Worm (Caenorhabditis elegans): ENCODE data around the gene glb-3.

The glb-3 gene

DNA sequence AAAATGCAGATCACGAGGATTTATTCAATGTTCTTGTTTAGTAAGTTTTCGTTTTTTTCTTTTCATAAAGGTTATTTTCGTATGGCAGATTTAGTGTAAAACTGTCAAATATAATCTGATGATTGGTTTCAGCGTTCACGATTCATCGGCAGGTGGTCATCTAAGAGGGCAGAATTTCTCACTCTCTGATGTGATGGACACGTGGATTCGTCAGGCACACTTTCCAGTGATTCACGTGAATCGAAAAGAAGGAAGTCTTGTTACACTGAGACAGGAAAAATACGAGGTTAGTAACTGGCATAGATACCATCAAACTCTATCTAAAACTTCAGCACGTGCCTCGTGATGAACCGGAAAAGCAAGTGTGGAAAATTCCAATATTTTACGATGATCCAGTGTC is 39.7 kb upstream of the glb-3 start (continued):
- TF ChIP-seq elt-3 (tag; optimal IDR thresholded peaks at IDR 0.05) = peak in 1 of 6 experiments; percentile 28
- no peak for TF ChIP-seq hlh-17 (GFP tag; optimal IDR thresholded peaks at IDR 0.05; ENCODE audit: borderline replicate concordance)
- no peak for TF ChIP-seq unc-130 (tag; optimal IDR thresholded peaks at IDR 0.05)
- no peak for TF ChIP-seq C04F5.9 (tag; optimal IDR thresholded peaks at IDR 0.05)
- no peak for TF ChIP-seq skn-1 (tag; optimal IDR thresholded peaks at IDR 0.05)
- peak; percentile 26 for TF ChIP-seq nhr-20 (tag; optimal IDR thresholded peaks at IDR 0.05)
- peak; percentile 24 for TF ChIP-seq tbx-2 (tag; optimal IDR thresholded peaks at IDR 0.05)
- TF ChIP-seq grh-1 (GFP tag; IDR thresholded peaks at IDR 0.05) = no peak
- no peak for TF ChIP-seq xbp-1 (tag; optimal IDR thresholded peaks at IDR 0.05)
- no peak for TF ChIP-seq Y116A8C.19 (tag; optimal IDR thresholded peaks at IDR 0.05; ENCODE audit: borderline replicate concordance)
- TF ChIP-seq ceh-88 (GFP tag; IDR thresholded peaks at IDR 0.05) = no peak
- no peak for TF ChIP-seq pqm-1 (tag; optimal IDR thresholded peaks at IDR 0.05)
- TF ChIP-seq C16A3.4 (tag; optimal IDR thresholded peaks at IDR 0.05) = no peak
- no peak for TF ChIP-seq vab-15 (tag; optimal IDR thresholded peaks at IDR 0.05)
- TF ChIP-seq ets-5 (GFP tag; IDR thresholded peaks at IDR 0.05) = no peak
- TF ChIP-seq nhr-71 (tag; optimal IDR thresholded peaks at IDR 0.05) = peak; percentile 3
- peak; percentile 81 for TF ChIP-seq nhr-85 (tag)
- no peak for TF ChIP-seq sox-4 (tag; optimal IDR thresholded peaks at IDR 0.05)
- no peak for TF ChIP-seq lsy-2 (tag; optimal IDR thresholded peaks at IDR 0.05)
- TF ChIP-seq ceh-90 (tag; optimal IDR thresholded peaks at IDR 0.05) = no peak
- no peak for TF ChIP-seq lin-15B (tag; optimal IDR thresholded peaks at IDR 0.05)
- TF ChIP-seq lin-14 (GFP tag; optimal IDR thresholded peaks at IDR 0.05) = peak; percentile 57
- TF ChIP-seq ceh-82 (tag; optimal IDR thresholded peaks at IDR 0.05) = no peak
- no peak for TF ChIP-seq sptf-1 (tag; optimal IDR thresholded peaks at IDR 0.05)
- no peak for TF ChIP-seq zip-4 (GFP tag; optimal IDR thresholded peaks at IDR 0.05)
- TF ChIP-seq nhr-77 (tag; optimal IDR thresholded peaks at IDR 0.05) = no peak
- TF ChIP-seq nhr-76 (tag; optimal IDR thresholded peaks at IDR 0.05) = no peak
- TF ChIP-seq unc-30 (tag; optimal IDR thresholded peaks at IDR 0.05) = no peak
- TF ChIP-seq lin-35 (GFP tag; optimal IDR thresholded peaks at IDR 0.05) = peak in 1 of 2 experiments; percentile 29

DNA sequence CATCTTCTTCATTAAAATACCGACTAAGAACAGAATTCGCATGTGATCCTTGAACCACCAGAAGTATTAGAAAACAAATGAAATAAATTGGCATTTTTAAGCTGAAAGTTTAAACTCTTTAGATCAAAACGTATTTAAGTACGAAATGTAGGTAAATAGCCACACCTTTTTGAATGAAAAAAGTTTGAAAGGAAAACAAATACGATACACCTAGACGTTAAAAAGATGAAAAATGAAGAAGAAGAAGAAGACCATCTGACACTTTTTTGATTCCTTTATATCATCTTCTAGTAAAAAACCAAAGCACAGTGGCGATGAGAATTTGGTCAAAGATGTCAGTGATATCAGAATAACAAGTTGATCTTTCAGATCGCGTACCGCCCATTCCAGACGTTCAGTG is 38.5 kb upstream of the glb-3 start, which contains the start of gene Y42A5A.3:
TSS of gene Y42A5A.3 (minus strand) at position 101 of the 400 bp plus-strand sequence.
- TF ChIP-seq ceh-90 (tag; optimal IDR thresholded peaks at IDR 0.05) (no peak), elt-3 (tag; optimal IDR thresholded peaks at IDR 0.05) (peak in 1 of 6 experiments; percentile 21), blmp-1 (tag; optimal IDR thresholded peaks at IDR 0.05) (peak; percentile 5)

DNA sequence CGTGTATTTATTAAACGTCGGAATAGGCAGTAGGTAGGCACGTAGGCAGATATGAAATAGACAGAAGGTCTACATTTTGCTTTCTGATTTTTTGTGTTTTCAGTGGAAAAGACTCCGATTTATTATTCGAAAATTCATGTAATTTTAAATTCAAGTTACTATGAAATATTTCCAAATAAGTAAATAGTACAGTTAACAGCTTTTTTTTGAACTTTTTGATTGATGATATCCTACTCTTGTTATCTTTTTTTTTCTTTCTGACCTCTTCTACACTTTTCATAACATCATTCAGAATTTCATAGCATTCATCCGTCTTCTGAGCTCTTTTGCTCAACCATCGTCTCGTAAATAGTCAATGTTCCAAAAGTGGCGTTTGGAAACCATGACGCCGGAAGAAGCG is 35.8 kb upstream of the glb-3 start, which contains the start of gene cdkl-1:
TSS of gene cdkl-1 (plus strand) at position 301 of the 400 bp plus-strand sequence.
- TF ChIP-seq nhr-47 (tag; optimal IDR thresholded peaks at IDR 0.05) (no peak), mdl-1 (tag; optimal IDR thresholded peaks at IDR 0.05) (no peak), jun-1 (tag; optimal IDR thresholded peaks at IDR 0.05) (no peak), swsn-7 (tag; optimal IDR thresholded peaks at IDR 0.05) (no peak), tbx-2 (tag; optimal IDR thresholded peaks at IDR 0.05) (no peak), mab-9 (GFP tag; IDR thresholded peaks at IDR 0.05) (no peak), nhr-20 (tag; optimal IDR thresholded peaks at IDR 0.05) (no peak), efl-3 (GFP tag; optimal IDR thresholded peaks at IDR 0.05) (no peak), ztf-11 (tag; optimal IDR thresholded peaks at IDR 0.05) (no peak), dsc-1 (tag; optimal IDR thresholded peaks at IDR 0.05) (no peak), ceh-8 (GFP tag; optimal IDR thresholded peaks at IDR 0.05) (no peak), xbp-1 (tag; optimal IDR thresholded peaks at IDR 0.05) (no peak), unc-86 (tag; optimal IDR thresholded peaks at IDR 0.05) (no peak), dpl-1 (GFP tag; optimal IDR thresholded peaks at IDR 0.05) (no peak), hlh-17 (GFP tag; optimal IDR thresholded peaks at IDR 0.05; ENCODE audit: borderline replicate concordance) (no peak), skn-1 (tag; optimal IDR thresholded peaks at IDR 0.05) (no peak), C16A3.4 (tag; optimal IDR thresholded peaks at IDR 0.05) (no peak)

Measured in whole organism, L1 larva.